Fruit fly (Drosophila melanogaster) whole organism, prepupa: ENCODE measurements around the gene Cp7Fa.

Experiments used
- Blimp-1 ChIP-seq: fragments of 200-800 bp; sonication (Bioruptor generic); optimal IDR thresholded peaks from 3 replicates; lab custom pipeline; 2017; ENCODE audit warnings: missing biosample characterization, missing genetic modification characterization, mild to moderate bottlenecking, moderate library complexity, missing genetic modification reagents
- CG10631 ChIP-seq: fragments of 200-800 bp; sonication (Bioruptor generic); optimal IDR thresholded peaks from 2 replicates; lab custom pipeline; 2016; ENCODE audit warnings: missing biosample characterization, missing genetic modification characterization
- CG10669 ChIP-seq: fragments of 200-800 bp; sonication (Bioruptor generic); optimal IDR thresholded peaks from 3 replicates; lab custom pipeline; 2018; ENCODE audit warnings: missing biosample characterization, mild to moderate bottlenecking, missing genetic modification characterization, moderate library complexity
- CG11294 ChIP-seq: fragments of 200-800 bp; sonication (Bioruptor generic); IDR thresholded peaks from 2 replicates; pipeline ENCODE4 v1.3.6; 2022; ENCODE audit warnings: missing biosample characterization, missing genetic modification characterization
- CG11762 ChIP-seq: fragments of 200-800 bp; sonication (Bioruptor generic); optimal IDR thresholded peaks from 3 replicates; lab custom pipeline; 2016; ENCODE audit warnings: missing biosample characterization, missing genetic modification characterization; ENCODE audit not compliant: insufficient read depth
- CG11902 ChIP-seq: fragments of 200-800 bp; sonication (Bioruptor generic); optimal IDR thresholded peaks from 3 replicates; lab custom pipeline; 2016; ENCODE audit warnings: missing biosample characterization, missing genetic modification characterization
- CG15336 ChIP-seq: fragments of 200-800 bp; sonication (Bioruptor generic); IDR thresholded peaks from 2 replicates; pipeline ENCODE4 v1.3.6; 2022; ENCODE audit warnings: missing biosample characterization, missing genetic modification characterization
- CG16779 ChIP-seq: fragments of 200-800 bp; sonication (Bioruptor generic); optimal IDR thresholded peaks from 3 replicates; lab custom pipeline; 2017; ENCODE audit warnings: missing biosample characterization, mild to moderate bottlenecking, missing genetic modification characterization
- CG32006 ChIP-seq: fragments of 200-800 bp; sonication (Bioruptor generic); optimal IDR thresholded peaks from 3 replicates; lab custom pipeline; 2017; ENCODE audit warnings: missing biosample characterization, mild to moderate bottlenecking, missing genetic modification characterization
- CG34406 ChIP-seq: fragments of 200-800 bp; sonication (Bioruptor generic); optimal IDR thresholded peaks from 3 replicates; lab custom pipeline; 2016; ENCODE audit warnings: missing biosample characterization, missing genetic modification characterization
- CG3919 ChIP-seq: fragments of 200-800 bp; sonication (Bioruptor generic); optimal IDR thresholded peaks from 3 replicates; lab custom pipeline; 2016; ENCODE audit warnings: missing biosample characterization, missing genetic modification characterization
- CG4318 ChIP-seq: fragments of 200-800 bp; sonication (Bioruptor generic); optimal IDR thresholded peaks from 3 replicates; lab custom pipeline; 2017; ENCODE audit warnings: missing biosample characterization, mild to moderate bottlenecking, missing genetic modification characterization
- CG6163 ChIP-seq: fragments of 200-800 bp; sonication (Bioruptor generic); IDR thresholded peaks from 3 replicates; pipeline ENCODE4 v1.3.6; 2022; ENCODE audit warnings: missing biosample characterization, missing genetic modification characterization
- CG6854 ChIP-seq: fragments of 200-800 bp; sonication (Bioruptor generic); optimal IDR thresholded peaks from 2 replicates; lab custom pipeline; 2017; ENCODE audit warnings: missing biosample characterization, mild to moderate bottlenecking, missing genetic modification characterization
- CG8119 ChIP-seq: fragments of 200-800 bp; sonication (Bioruptor generic); IDR thresholded peaks from 3 replicates; pipeline ENCODE4 v1.3.6; 2022; ENCODE audit warnings: missing biosample characterization, missing genetic modification characterization
- CG8632 ChIP-seq: fragments of 200-800 bp; sonication (Bioruptor generic); optimal IDR thresholded peaks from 3 replicates; lab custom pipeline; 2016; ENCODE audit warnings: missing biosample characterization, missing genetic modification characterization
- Eip75B ChIP-seq: fragments of 200-800 bp; sonication (Bioruptor generic); optimal IDR thresholded peaks from 3 replicates; lab custom pipeline; 2016; ENCODE audit warnings: missing biosample characterization, missing genetic modification characterization
- Eip78C ChIP-seq: fragments of 200-800 bp; sonication (Bioruptor generic); peaks from one replicate; lab custom pipeline; 2016; ENCODE audit warnings: missing biosample characterization, missing genetic modification characterization
- Eip93F ChIP-seq: fragments of 200-800 bp; sonication (Bioruptor generic); optimal IDR thresholded peaks from 2 replicates; lab custom pipeline; 2016; ENCODE audit warnings: missing biosample characterization, mild to moderate bottlenecking, missing genetic modification characterization
- Ets21C ChIP-seq: fragments of 200-800 bp; sonication (Bioruptor generic); optimal IDR thresholded peaks from 3 replicates; lab custom pipeline; 2016; ENCODE audit warnings: missing biosample characterization, missing genetic modification characterization
- Ets96B ChIP-seq: fragments of 200-800 bp; optimal IDR thresholded peaks from 2 replicates; lab custom pipeline; 2019; ENCODE audit warnings: missing biosample characterization, mild to moderate bottlenecking, missing genetic modification characterization, moderate library complexity
- Gug ChIP-seq: fragments of 200-800 bp; sonication (Bioruptor generic); IDR thresholded peaks from 2 replicates; pipeline ENCODE4 v1.3.6; 2022; ENCODE audit warnings: missing biosample characterization, missing genetic modification characterization
- Hr38 ChIP-seq: sonication (Bioruptor generic); optimal IDR thresholded peaks from 2 replicates; lab custom pipeline; 2016; ENCODE audit warnings: missing biosample characterization, missing genetic modification characterization
- Hr4 ChIP-seq: fragments of 200-800 bp; sonication (Bioruptor generic); optimal IDR thresholded peaks from 3 replicates; lab custom pipeline; 2016; ENCODE audit warnings: missing biosample characterization, missing genetic modification characterization
- Lpt ChIP-seq: fragments of 200-800 bp; sonication (Bioruptor generic); optimal IDR thresholded peaks from 3 replicates; lab custom pipeline; 2016; ENCODE audit warnings: missing biosample characterization, missing genetic modification characterization
- Met ChIP-seq: fragments of 200-800 bp; sonication (Bioruptor generic); optimal IDR thresholded peaks from 3 replicates; lab custom pipeline; 2016; ENCODE audit warnings: missing biosample characterization, missing genetic modification characterization
- Smox ChIP-seq: fragments of 200-800 bp; sonication (Bioruptor generic); optimal IDR thresholded peaks from 3 replicates; lab custom pipeline; 2016; ENCODE audit warnings: missing biosample characterization, missing genetic modification characterization
- Sox102F ChIP-seq: fragments of 200-800 bp; sonication (Bioruptor generic); optimal IDR thresholded peaks from 2 replicates; lab custom pipeline; 2016; ENCODE audit warnings: missing biosample characterization, mild to moderate bottlenecking, missing genetic modification characterization
- Sox15 ChIP-seq: fragments of 200-800 bp; sonication (Bioruptor generic); optimal IDR thresholded peaks from 3 replicates; lab custom pipeline; 2016; ENCODE audit warnings: missing biosample characterization, missing genetic modification characterization
- acj6 ChIP-seq: fragments of 200-800 bp; sonication (Bioruptor generic); optimal IDR thresholded peaks from 3 replicates; lab custom pipeline; 2016; ENCODE audit warnings: missing biosample characterization, missing genetic modification characterization
- cyc ChIP-seq: fragments of 200-800 bp; sonication (Bioruptor generic); optimal IDR thresholded peaks from 3 replicates; lab custom pipeline; 2016; ENCODE audit warnings: missing biosample characterization, missing genetic modification characterization
- dac ChIP-seq: fragments of 200-800 bp; sonication (Bioruptor generic); optimal IDR thresholded peaks from 2 replicates; lab custom pipeline; 2017; ENCODE audit warnings: missing biosample characterization, mild to moderate bottlenecking, missing genetic modification characterization
- dsx ChIP-seq: fragments of 200-800 bp; optimal IDR thresholded peaks from 3 replicates; lab custom pipeline; 2019; ENCODE audit warnings: missing biosample characterization, mild to moderate bottlenecking, missing genetic modification characterization, moderate library complexity; ENCODE audit not compliant: poor library complexity, severe bottlenecking
- eg ChIP-seq: fragments of 200-800 bp; sonication (Bioruptor generic); IDR thresholded peaks from 3 replicates; pipeline ENCODE4 v1.3.6; 2022; ENCODE audit warnings: missing biosample characterization, missing genetic modification characterization
- esn ChIP-seq: fragments of 200-800 bp; sonication (Bioruptor generic); optimal IDR thresholded peaks from 2 replicates; lab custom pipeline; 2016; ENCODE audit warnings: missing biosample characterization, mild to moderate bottlenecking, missing genetic modification characterization, moderate library complexity
- fd59A ChIP-seq: fragments of 200-800 bp; sonication (Bioruptor generic); optimal IDR thresholded peaks from 2 replicates; lab custom pipeline; 2017; ENCODE audit warnings: missing biosample characterization, mild to moderate bottlenecking, missing genetic modification characterization, missing genetic modification reagents
- fd85E ChIP-seq: fragments of 200-800 bp; sonication (Bioruptor generic); optimal IDR thresholded peaks from 3 replicates; lab custom pipeline; 2016; ENCODE audit warnings: missing biosample characterization, missing genetic modification characterization
- fkh ChIP-seq: fragments of 200-800 bp; sonication (Bioruptor generic); optimal IDR thresholded peaks from 3 replicates; lab custom pipeline; 2017; ENCODE audit warnings: missing biosample characterization, mild to moderate bottlenecking, missing genetic modification characterization, moderate library complexity
- lz ChIP-seq: fragments of 200-800 bp; sonication (Bioruptor generic); optimal IDR thresholded peaks from 3 replicates; lab custom pipeline; 2016; ENCODE audit warnings: missing biosample characterization, missing genetic modification characterization
- net ChIP-seq: fragments of 200-800 bp; sonication (Bioruptor generic); optimal IDR thresholded peaks from 3 replicates; lab custom pipeline; 2016; ENCODE audit warnings: missing biosample characterization, missing genetic modification characterization
- salr ChIP-seq, 2 experiments: fragments of 200-800 bp; sonication (Bioruptor generic); optimal IDR thresholded peaks; 3 replicates each; lab custom pipeline; 2016 to 2018; ENCODE audit warnings: missing biosample characterization in 2 of 2, missing genetic modification characterization in 2 of 2, mild to moderate bottlenecking in 1 of 2
- ss ChIP-seq, 2 experiments: fragments of 200-800 bp; sonication (Bioruptor generic); optimal IDR thresholded peaks; 2 replicates in 1 of 2; 3 replicates in 1 of 2; lab custom pipeline; 2017 to 2018; ENCODE audit warnings: mild to moderate bottlenecking in 2 of 2, missing biosample characterization in 2 of 2, missing genetic modification characterization in 2 of 2, moderate library complexity in 1 of 2
- svp ChIP-seq: fragments of 200-800 bp; sonication (Bioruptor generic); peaks from one replicate; lab custom pipeline; 2016; ENCODE audit warnings: missing biosample characterization, missing genetic modification characterization
- topi ChIP-seq: fragments of 200-800 bp; sonication (Bioruptor generic); optimal IDR thresholded peaks from 3 replicates; lab custom pipeline; 2016; ENCODE audit warnings: missing biosample characterization, missing genetic modification characterization
- vri ChIP-seq: fragments of 200-800 bp; sonication (Bioruptor generic); optimal IDR thresholded peaks from 3 replicates; lab custom pipeline; 2016; ENCODE audit warnings: missing biosample characterization, mild to moderate bottlenecking, missing genetic modification characterization

Gene Cp7Fa

dm6 chrX:8493473-8493872 lies 22.8 kb downstream of the Cp7Fa start (continued):
- TF ChIP-seq fd85E (GFP tag; lab: Kevin White, UChicago) (no peak), Sox102F (GFP tag; lab: Kevin White, UChicago) (peak; percentile 10), CG11762 (GFP tag; lab: Kevin White, UChicago) (no peak), Ets96B (tag; lab: Kevin White, UChicago) (no peak), CG4318 (GFP tag; lab: Kevin White, UChicago) (no peak), Blimp-1 (GFP tag; lab: Kevin White, UChicago) (no peak), dsx (GFP tag; lab: Kevin White, UChicago) (no peak), Eip78C (GFP tag; lab: Kevin White, UChicago) (peak; percentile 77), CG6854 (GFP tag; lab: Kevin White, UChicago) (no peak), net (GFP tag; lab: Kevin White, UChicago) (no peak), Eip75B (GFP tag; lab: Kevin White, UChicago) (no peak), eg (GFP tag; lab: Robert Waterston, UW) (0 out of 3 replicates have a peak, but pooled peaks have one; percentile 30), CG10669 (GFP tag; lab: Kevin White, UChicago) (no peak), CG3919 (GFP tag; lab: Kevin White, UChicago) (no peak), acj6 (GFP tag; lab: Kevin White, UChicago) (no peak), cyc (no peak), salr (GFP tag; optimal IDR thresholded peaks at IDR 0.05; lab: Kevin White, UChicago) (no peak), CG11902 (no peak), CG11294 (GFP tag; lab: Robert Waterston, UW) (no peak), Gug (GFP tag; lab: Robert Waterston, UW) (no peak), topi (GFP tag; lab: Kevin White, UChicago) (no peak), esn (GFP tag; lab: Kevin White, UChicago) (peak; percentile 1)

- TF ChIP-seq fkh (GFP tag; lab: Kevin White, UChicago) = no peak
- TF ChIP-seq vri = no peak
- no peak for TF ChIP-seq CG34406 (GFP tag; lab: Kevin White, UChicago)
- no peak for TF ChIP-seq Ets96B (tag; lab: Kevin White, UChicago)
- no peak for TF ChIP-seq dac (GFP tag; lab: Kevin White, UChicago)
- TF ChIP-seq Hr4 (GFP tag; lab: Kevin White, UChicago) = no peak
- no peak for TF ChIP-seq Eip78C (GFP tag; lab: Kevin White, UChicago)
- no peak for TF ChIP-seq lz (GFP tag; lab: Kevin White, UChicago)
Observed at dm6 chrX:8496362-8496761, 25.7 kb downstream of the Cp7Fa start.

- TF ChIP-seq ss (GFP tag; optimal IDR thresholded peaks at IDR 0.05; lab: Kevin White, UChicago) (no peak), CG15336 (GFP tag; lab: Robert Waterston, UW) (0 out of 2 replicates have a peak, but pooled peaks have one; percentile 22), fd59A (GFP tag; lab: Kevin White, UChicago) (no peak), CG11294 (GFP tag; lab: Robert Waterston, UW) (no peak), CG16779 (tag; lab: Kevin White, UChicago) (no peak), fkh (GFP tag; lab: Kevin White, UChicago) (no peak), Met (GFP tag; lab: Kevin White, UChicago) (peak; percentile 17), CG4318 (GFP tag; lab: Kevin White, UChicago) (no peak), svp (GFP tag; lab: Kevin White, UChicago) (peak; percentile 50), Ets21C (no peak), CG8119 (GFP tag; lab: Robert Waterston, UW) (no peak), Hr38 (GFP tag; lab: Kevin White, UChicago) (no peak), Sox15 (GFP tag; lab: Kevin White, UChicago) (no peak), Hr4 (GFP tag; lab: Kevin White, UChicago) (no peak), lz (GFP tag; lab: Kevin White, UChicago) (peak; percentile 24), Smox (GFP tag; lab: Kevin White, UChicago) (no peak), CG10631 (GFP tag; lab: Kevin White, UChicago) (no peak), eg (GFP tag; lab: Robert Waterston, UW) (no peak), CG8632 (peak; percentile 29), Blimp-1 (GFP tag; lab: Kevin White, UChicago) (no peak), CG6854 (GFP tag; lab: Kevin White, UChicago) (no peak), topi (GFP tag; lab: Kevin White, UChicago) (peak; percentile 10), salr (GFP tag; optimal IDR thresholded peaks at IDR 0.05; lab: Kevin White, UChicago) (no peak), Lpt (GFP tag; lab: Kevin White, UChicago) (no peak), Eip93F (GFP tag; lab: Kevin White, UChicago) (no peak), CG32006 (GFP tag; lab: Kevin White, UChicago) (no peak), Eip78C (GFP tag; lab: Kevin White, UChicago) (peak; percentile 67), esn (GFP tag; lab: Kevin White, UChicago) (peak; percentile 31), CG11902 (no peak), vri (peak; percentile 49), CG6163 (GFP tag; lab: Robert Waterston, UW) (no peak), Sox102F (GFP tag; lab: Kevin White, UChicago) (no peak)
Observed at dm6 chrX:8497604-8498232, 27.0 kb downstream of the Cp7Fa start.
